Worm (Caenorhabditis elegans) whole organism, mixed stage, embryonic: ENCODE measurements around the gene dpy-19.

Source experiments
- M03D4.4 ChIP-seq: sonication (generic microtip); optimal IDR thresholded peaks from 2 replicates; lab custom pipeline; 2017; ENCODE audit warnings: mild to moderate bottlenecking, missing genetic modification characterization, missing compliant biosample characterization
- bed-3 ChIP-seq: fragments of 200-800 bp; sonication (Bioruptor generic); optimal IDR thresholded peaks from 3 replicates; lab custom pipeline; 2018; ENCODE audit warnings: mild to moderate bottlenecking, missing genetic modification characterization, moderate library complexity, missing compliant biosample characterization
- blmp-1 ChIP-seq: fragments of 150-350 bp; optimal IDR thresholded peaks from 2 replicates; lab custom pipeline; 2014; ENCODE audit warnings: missing biosample characterization, missing genetic modification characterization
- ceh-39 ChIP-seq: fragments of 150-350 bp; optimal IDR thresholded peaks from 2 replicates; lab custom pipeline; 2014; ENCODE audit warnings: missing biosample characterization, missing genetic modification characterization
- ceh-43 ChIP-seq: fragments of 200-800 bp; sonication (Bioruptor generic); optimal IDR thresholded peaks from 2 replicates; lab custom pipeline; 2018; ENCODE audit warnings: mild to moderate bottlenecking, missing genetic modification characterization, moderate library complexity, missing compliant biosample characterization
- ceh-83 ChIP-seq: fragments of 200-800 bp; sonication (Bioruptor generic); optimal IDR thresholded peaks from 2 replicates; lab custom pipeline; 2018; ENCODE audit warnings: mild to moderate bottlenecking, missing genetic modification characterization, missing compliant biosample characterization
- ces-1 ChIP-seq: fragments of 150-350 bp; optimal IDR thresholded peaks from 2 replicates; lab custom pipeline; 2014; ENCODE audit warnings: missing biosample characterization, missing genetic modification reagents, missing genetic modification characterization
- cnd-1 ChIP-seq: fragments of 200-800 bp; sonication (Bioruptor generic); optimal IDR thresholded peaks from 2 replicates; lab custom pipeline; 2018; ENCODE audit warnings: mild to moderate bottlenecking, missing genetic modification characterization, missing compliant biosample characterization
- elt-3 ChIP-seq: fragments of 150-350 bp; optimal IDR thresholded peaks from 2 replicates; lab custom pipeline; 2014; ENCODE audit warnings: missing biosample characterization, missing genetic modification characterization
- flh-1 ChIP-seq: fragments of 200-800 bp; sonication (Bioruptor generic); optimal IDR thresholded peaks from 2 replicates; lab custom pipeline; 2018; ENCODE audit warnings: mild to moderate bottlenecking, missing genetic modification characterization, moderate library complexity, missing compliant biosample characterization
- ham-2 ChIP-seq: fragments of 200-800 bp; sonication (Bioruptor generic); optimal IDR thresholded peaks from 2 replicates; lab custom pipeline; 2018; ENCODE audit warnings: mild to moderate bottlenecking, missing genetic modification characterization, missing compliant biosample characterization
- hlh-1 ChIP-seq: fragments of 150-350 bp; optimal IDR thresholded peaks from 2 replicates; lab custom pipeline; 2014; ENCODE audit warnings: missing biosample characterization, missing genetic modification reagents, missing genetic modification characterization
- lin-13 ChIP-seq: fragments of 150-350 bp; optimal IDR thresholded peaks from 2 replicates; lab custom pipeline; 2014; ENCODE audit warnings: missing biosample characterization, missing genetic modification characterization
- lsy-2 ChIP-seq: fragments of 150-350 bp; optimal IDR thresholded peaks from 2 replicates; lab custom pipeline; 2014; ENCODE audit warnings: missing biosample characterization, missing genetic modification characterization
- mab-5 ChIP-seq: fragments of 150-350 bp; optimal IDR thresholded peaks from 2 replicates; lab custom pipeline; 2014; ENCODE audit warnings: missing biosample characterization, missing genetic modification characterization
- mep-1 ChIP-seq: fragments of 150-350 bp; optimal IDR thresholded peaks from 2 replicates; lab custom pipeline; 2017; ENCODE audit warnings: missing biosample characterization, missing genetic modification reagents, missing genetic modification characterization, inconsistent platforms
- mls-2 ChIP-seq: sonication (generic microtip); optimal IDR thresholded peaks from 2 replicates; lab custom pipeline; 2016; ENCODE audit warnings: mild to moderate bottlenecking, missing genetic modification characterization, moderate library complexity, missing compliant biosample characterization
- nhr-12 ChIP-seq: fragments of 150-350 bp; optimal IDR thresholded peaks from 2 replicates; lab custom pipeline; 2014; ENCODE audit warnings: missing biosample characterization, missing genetic modification characterization
- nhr-2 ChIP-seq: fragments of 150-350 bp; optimal IDR thresholded peaks from 2 replicates; lab custom pipeline; 2014; ENCODE audit warnings: missing biosample characterization, missing genetic modification characterization
- nhr-237 ChIP-seq: fragments of 150-350 bp; optimal IDR thresholded peaks from 2 replicates; lab custom pipeline; 2014; ENCODE audit warnings: missing biosample characterization, missing genetic modification characterization
- nhr-76 ChIP-seq: sonication (generic microtip); optimal IDR thresholded peaks from 2 replicates; lab custom pipeline; 2017; ENCODE audit warnings: missing biosample characterization, missing genetic modification characterization
- pha-4 ChIP-seq: fragments of 150-350 bp; optimal IDR thresholded peaks from 2 replicates; lab custom pipeline; 2018; ENCODE audit warnings: missing biosample characterization, missing genetic modification reagents, missing genetic modification characterization
- sem-2 ChIP-seq: fragments of 200-800 bp; sonication (Bioruptor generic); optimal IDR thresholded peaks from 2 replicates; lab custom pipeline; 2018; ENCODE audit warnings: mild to moderate bottlenecking, missing genetic modification characterization, missing compliant biosample characterization
- snpc-4 ChIP-seq: fragments of 150-350 bp; optimal IDR thresholded peaks from 2 replicates; lab custom pipeline; 2014; ENCODE audit warnings: missing biosample characterization, missing genetic modification characterization
- sptf-1 ChIP-seq: sonication (generic microtip); optimal IDR thresholded peaks from 2 replicates; lab custom pipeline; 2017; ENCODE audit warnings: mild to moderate bottlenecking, missing genetic modification characterization, moderate library complexity, missing compliant biosample characterization
- unc-120 ChIP-seq: sonication (generic microtip); optimal IDR thresholded peaks from 2 replicates; lab custom pipeline; 2017; ENCODE audit warnings: missing genetic modification characterization, missing compliant biosample characterization; ENCODE audit not compliant: poor library complexity, severe bottlenecking
- unc-39 ChIP-seq: fragments of 150-350 bp; optimal IDR thresholded peaks from 2 replicates; lab custom pipeline; 2014; ENCODE audit warnings: missing biosample characterization, missing genetic modification characterization
- zip-8 ChIP-seq: fragments of 150-350 bp; optimal IDR thresholded peaks from 2 replicates; lab custom pipeline; 2014; ENCODE audit warnings: missing biosample characterization, missing genetic modification characterization

dpy-19 gene

DNA sequence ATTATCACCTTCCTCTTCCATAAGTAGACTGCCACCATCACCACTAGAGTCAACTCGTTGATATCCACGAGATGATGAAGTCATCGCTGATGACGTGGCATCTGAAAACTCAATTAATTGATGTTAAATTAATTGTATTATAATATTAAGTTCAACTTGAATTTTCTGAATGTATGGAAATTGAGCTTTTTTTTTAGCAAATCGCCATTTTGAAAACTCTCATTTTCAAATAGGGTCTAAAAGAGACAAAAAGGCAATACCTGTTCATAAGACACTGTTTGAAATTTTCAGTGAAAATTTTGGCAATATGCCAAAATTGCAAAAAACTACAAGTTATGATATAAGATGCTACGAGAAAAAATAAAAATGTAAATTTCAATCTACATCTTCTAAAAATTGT lies 23.6 kb downstream of the dpy-19 start, which contains the start of gene twk-7:
Gene twk-7, minus strand, starts transcription at position 101 of the 400 bp plus-strand sequence.
- TF ChIP-seq blmp-1 (tag; lab: Kevin White, UChicago) (no peak), ces-1 (no peak), nhr-76 (tag; lab: Kevin White, UChicago) (no peak), unc-39 (tag; lab: Kevin White, UChicago) (no peak), ham-2 (GFP tag; lab: Kevin White, UChicago) (no peak), mep-1 (no peak), hlh-1 (tag; lab: Kevin White, UChicago) (no peak), mab-5 (tag; lab: Kevin White, UChicago) (no peak), sptf-1 (tag; lab: Kevin White, UChicago) (no peak), snpc-4 (tag; lab: Kevin White, UChicago) (no peak), nhr-12 (tag; lab: Kevin White, UChicago) (no peak), ceh-39 (no peak)

- TF ChIP-seq sem-2 (GFP tag; lab: Kevin White, UChicago) (no peak), cnd-1 (tag; lab: Kevin White, UChicago) (no peak), elt-3 (tag; lab: Kevin White, UChicago) (no peak), blmp-1 (tag; lab: Kevin White, UChicago) (no peak), nhr-12 (tag; lab: Kevin White, UChicago) (no peak), pha-4 (no peak), ham-2 (GFP tag; lab: Kevin White, UChicago) (no peak), zip-8 (no peak), ces-1 (no peak), unc-120 (tag; lab: Kevin White, UChicago) (no peak), ceh-43 (no peak), nhr-2 (tag; lab: Kevin White, UChicago) (no peak), ceh-83 (GFP tag; lab: Kevin White, UChicago) (no peak), unc-39 (tag; lab: Kevin White, UChicago) (no peak), snpc-4 (tag; lab: Kevin White, UChicago) (no peak), nhr-237 (tag; lab: Kevin White, UChicago) (no peak), sptf-1 (tag; lab: Kevin White, UChicago) (no peak)
- TF ChIP-seq, all 35 proteins: peak for 0
These were observed 28.0 kb downstream of the dpy-19 start, which contains the start of gene fip-1 for ce11 chrIII:8639188-8639795. Gene fip-1 (plus strand): TSS chrIII:8639745.

ce11 chrIII:8636803-8637202 lies 30.5 kb downstream of the dpy-19 start:
- peak; percentile 63 for TF ChIP-seq hlh-1 (tag; lab: Kevin White, UChicago)
- TF ChIP-seq unc-39 (tag; lab: Kevin White, UChicago) = no peak

DNA sequence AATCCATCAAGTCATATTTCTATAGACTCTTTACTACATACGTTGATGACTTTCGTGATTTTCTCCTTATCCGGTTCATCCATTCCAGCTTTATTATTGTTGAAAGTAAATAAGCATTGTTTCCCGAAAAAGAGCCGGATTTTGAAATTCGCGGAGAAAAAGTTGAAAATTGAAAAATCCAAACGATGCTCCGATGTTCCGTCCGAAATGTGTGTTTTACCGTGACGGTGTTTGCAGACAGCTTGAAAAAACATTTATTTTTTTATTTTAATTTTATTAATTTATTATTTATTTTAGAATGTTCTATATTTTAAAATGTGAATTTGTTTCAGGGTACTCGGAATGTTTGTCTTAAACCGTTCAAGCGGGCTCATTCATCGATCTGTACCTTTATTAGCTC lies 36.4 kb downstream of the dpy-19 start, which contains the start of gene dnj-10:
Gene dnj-10, plus strand, starts transcription at position 333 of the 400 bp plus-strand sequence.
- TF ChIP-seq lsy-2 (peak; percentile 65), nhr-237 (tag; lab: Kevin White, UChicago) (peak; percentile 3), nhr-2 (tag; lab: Kevin White, UChicago) (peak; percentile 3), mab-5 (tag; lab: Kevin White, UChicago) (no peak), nhr-76 (tag; lab: Kevin White, UChicago) (no peak), mls-2 (tag; lab: Kevin White, UChicago) (no peak), M03D4.4 (tag; lab: Kevin White, UChicago) (no peak), ces-1 (peak; percentile 82), mep-1 (peak; percentile 57), ham-2 (GFP tag; lab: Kevin White, UChicago) (no peak), lin-13 (tag; lab: Kevin White, UChicago) (no peak), ceh-43 (no peak), snpc-4 (tag; lab: Kevin White, UChicago) (no peak), flh-1 (GFP tag; lab: Kevin White, UChicago) (no peak), blmp-1 (tag; lab: Kevin White, UChicago) (no peak), pha-4 (no peak)

DNA sequence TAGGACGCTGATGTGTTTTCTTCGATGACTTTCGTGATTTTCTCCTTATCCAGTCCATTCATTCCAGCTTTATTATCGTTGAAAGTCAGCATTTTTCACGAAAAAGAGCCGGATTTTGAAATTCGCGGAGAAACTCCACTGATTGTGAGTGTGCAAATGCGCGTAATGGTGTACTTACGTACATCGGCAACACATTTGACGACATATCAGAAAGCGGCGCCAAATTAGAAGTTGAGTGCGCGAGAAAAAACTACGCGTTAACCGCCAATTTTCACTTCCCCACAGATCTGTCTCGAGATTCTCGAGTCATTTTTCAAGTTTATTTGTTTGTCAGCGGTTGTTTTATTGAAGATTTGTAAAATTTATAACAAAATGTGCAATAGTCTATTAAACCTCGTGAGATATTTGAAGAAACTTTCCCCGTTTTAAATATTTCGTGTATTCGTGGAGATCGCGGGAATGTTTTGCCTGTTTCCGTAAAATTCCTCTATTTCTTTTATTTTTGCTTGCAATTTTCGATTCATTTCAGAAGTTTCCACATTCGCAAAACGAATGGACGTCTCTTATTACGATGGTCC lies 38.8 kb downstream of the dpy-19 start, which contains the start of the genes polk-1 and gpr-1:
Gene polk-1, minus strand, starts transcription at position 186 of the 578 bp plus-strand sequence.
Gene gpr-1, plus strand, starts transcription at position 528 of the 578 bp plus-strand sequence.
- TF ChIP-seq lsy-2 (peak; percentile 34), mep-1 (peak; percentile 23), bed-3 (no peak), ces-1 (peak; percentile 16)
